Worm (Caenorhabditis elegans): ENCODE data around the gene T28F3.9.
A peak's percentile ranks its signal among the peaks of the same experiment; 100 is the strongest.

DNA sequence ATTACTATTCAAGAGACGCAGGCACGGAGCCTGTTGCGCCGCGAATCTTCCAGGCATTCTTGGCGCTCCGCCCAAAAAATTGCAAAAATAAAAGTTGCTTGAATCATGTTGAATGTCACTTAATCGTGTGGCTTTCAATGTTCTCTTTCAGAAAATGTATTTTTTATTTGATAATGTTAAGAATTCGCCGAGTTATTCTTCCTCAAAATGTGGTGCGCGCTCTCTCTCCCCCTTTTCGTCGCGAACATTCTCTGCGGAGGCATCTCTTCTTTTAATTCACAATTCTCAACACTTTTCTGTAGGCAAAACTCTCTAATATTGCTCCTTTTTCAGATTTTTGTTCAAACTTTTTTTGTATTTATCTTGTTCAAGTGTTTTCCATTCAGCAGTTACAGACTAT, 29.9 kb upstream of the T28F3.9 start:
- peak; percentile 49 for TF ChIP-seq nhr-80 (tag; optimal IDR thresholded peaks at IDR 0.05)
- TF ChIP-seq hlh-12 (tag; optimal IDR thresholded peaks at IDR 0.05): no peak
- TF ChIP-seq F22D6.2 (tag; optimal IDR thresholded peaks at IDR 0.05): peak; percentile 85
- no peak for TF ChIP-seq ets-4 (GFP tag; optimal IDR thresholded peaks at IDR 0.05)
- TF ChIP-seq ceh-58 (GFP tag; IDR thresholded peaks at IDR 0.05): no peak
- peak; percentile 82 for TF ChIP-seq mel-28 (tag; optimal IDR thresholded peaks at IDR 0.05; ENCODE audit: borderline replicate concordance)
- TF ChIP-seq attf-5 (GFP tag; optimal IDR thresholded peaks at IDR 0.05): peak; percentile 91
- TF ChIP-seq zfh-2 (GFP tag; conservative IDR thresholded peaks at IDR 0.05): 0 out of 2 replicates have a peak, but pooled peaks have one; percentile 31
